Fruit fly (Drosophila melanogaster): Measurements from ENCODE around the gene sim.

Gene sim

dm6 chr3R:13030257-13031173 lies 27.0 kb upstream of the sim start, which contains the start of the genes CG46281 and CG46280 (continued):
- TF ChIP-seq CG9727 (GFP tag; optimal IDR thresholded peaks at IDR 0.05) (no peak), CG4424 (GFP tag; optimal IDR thresholded peaks at IDR 0.05) (peak; percentile 20), CG17385 (GFP tag; optimal IDR thresholded peaks at IDR 0.05) (peak; percentile 42), CG17912 (GFP tag; optimal IDR thresholded peaks at IDR 0.05) (no peak), her (GFP tag; optimal IDR thresholded peaks at IDR 0.05) (peak; percentile 9), MESR4 (GFP tag; optimal IDR thresholded peaks at IDR 0.05) (peak; percentile 66), CG32532 (GFP tag; IDR thresholded peaks at IDR 0.05) (no peak), NC2α (GFP tag; optimal IDR thresholded peaks at IDR 0.05) (no peak), CG31388 (GFP tag; optimal IDR thresholded peaks at IDR 0.05) (no peak), CG3726 (GFP tag; IDR thresholded peaks at IDR 0.05) (no peak), CG1647 (GFP tag; optimal IDR thresholded peaks at IDR 0.05) (peak; percentile 25), CG9437 (GFP tag; optimal IDR thresholded peaks at IDR 0.05) (peak; percentile 6), Ets97D (GFP tag; optimal IDR thresholded peaks at IDR 0.05) (peak; percentile 52), Bteb2 (GFP tag; optimal IDR thresholded peaks at IDR 0.05) (peak; percentile 54), unc-4 (GFP tag; IDR thresholded peaks at IDR 0.05; ENCODE audit: partially characterized antibody) (peak; percentile 64), CG18011 (GFP tag; optimal IDR thresholded peaks at IDR 0.05) (peak; percentile 11), Scr (GFP tag; IDR thresholded peaks at IDR 0.05; ENCODE audit: partially characterized antibody) (peak; percentile 62), CG12299 (tag; optimal IDR thresholded peaks at IDR 0.05) (peak; percentile 18), hkb (optimal IDR thresholded peaks at IDR 0.05) (peak; percentile 83), hkb (GFP tag; IDR thresholded peaks at IDR 0.05) (peak; percentile 40; the same call in 1 of the 2 replicates), nerfin-1 (tag; optimal IDR thresholded peaks at IDR 0.05) (peak; percentile 43), Chrac-16 (GFP tag; optimal IDR thresholded peaks at IDR 0.05) (peak; percentile 32), NfI (GFP tag; optimal IDR thresholded peaks at IDR 0.05) (no peak), sna (GFP tag; IDR thresholded peaks at IDR 0.05; ENCODE audit: partially characterized antibody) (0 out of 2 replicates have a peak, but pooled peaks have one; percentile 53), CG12659 (GFP tag; optimal IDR thresholded peaks at IDR 0.05) (peak; percentile 70), CG14860 (GFP tag; IDR thresholded peaks at IDR 0.05; ENCODE audit: partially characterized antibody) (peak; percentile 32; the same call in 1 of the 3 replicates), CG6654 (GFP tag; optimal IDR thresholded peaks at IDR 0.05) (no peak), onecut (GFP tag; IDR thresholded peaks at IDR 0.05) (no peak), Dad (GFP tag; optimal IDR thresholded peaks at IDR 0.05) (peak; percentile 12), dmrt11E (tag; optimal IDR thresholded peaks at IDR 0.05) (peak; percentile 19), pho (GFP tag; optimal IDR thresholded peaks at IDR 0.05) (peak; percentile 47), NFAT (GFP tag; IDR thresholded peaks at IDR 0.05) (no peak), lbe (GFP tag; optimal IDR thresholded peaks at IDR 0.05) (peak; percentile 15), sob (GFP tag; IDR thresholded peaks at IDR 0.05) (peak; percentile 16; the same call in 1 of the 2 replicates), repo (GFP tag; optimal IDR thresholded peaks at IDR 0.05) (peak; percentile 9), E2f2 (GFP tag; IDR thresholded peaks at IDR 0.05) (peak; percentile 70), ttk (GFP tag; IDR thresholded peaks at IDR 0.05) (no peak), CG34224 (GFP tag; IDR thresholded peaks at IDR 0.05; ENCODE audit: partially characterized antibody) (peak; percentile 58; the same call in 2 of the 3 replicates), luna (GFP tag; optimal IDR thresholded peaks at IDR 0.05) (no peak), Antp (GFP tag; optimal IDR thresholded peaks at IDR 0.05) (peak; percentile 11), Bgb (GFP tag; IDR thresholded peaks at IDR 0.05; ENCODE audit: partially characterized antibody) (0 out of 2 replicates have a peak, but pooled peaks have one; percentile 28), Tbp (GFP tag; optimal IDR thresholded peaks at IDR 0.05) (peak; percentile 32), B-H1 (GFP tag; IDR thresholded peaks at IDR 0.05) (no peak), tna (GFP tag; IDR thresholded peaks at IDR 0.05; ENCODE audit: partially characterized antibody) (no peak), CG16779 (GFP tag; IDR thresholded peaks at IDR 0.05) (no peak), HmgZ (tag; optimal IDR thresholded peaks at IDR 0.05) (peak; percentile 35), CG30020 (tag; optimal IDR thresholded peaks at IDR 0.05) (peak; percentile 74), CG2120 (GFP tag; optimal IDR thresholded peaks at IDR 0.05) (peak; percentile 71)

Data from whole organism, embryonic.